Worm (Caenorhabditis elegans) whole organism, L2 larva: ENCODE results near the gene Y38F1A.1.

Source experiments
- fos-1 ChIP-seq: fragments of 150-350 bp; optimal IDR thresholded peaks from 2 replicates; lab custom pipeline; 2014; ENCODE audit warnings: missing biosample characterization, missing genetic modification characterization
- mdl-1 ChIP-seq, 2 experiments: fragments of 150-350 bp in 1 of 2; sonication (generic microtip) in 1 of 2; optimal IDR thresholded peaks; 2 replicates each; lab custom pipeline; 2017; ENCODE audit warnings: missing biosample characterization in 2 of 2, missing genetic modification characterization in 2 of 2
- nhr-12 ChIP-seq: fragments of 150-350 bp; optimal IDR thresholded peaks from 2 replicates; lab custom pipeline; 2014; ENCODE audit warnings: missing biosample characterization, missing genetic modification characterization
- nhr-77 ChIP-seq: fragments of 150-350 bp; optimal IDR thresholded peaks from 2 replicates; lab custom pipeline; 2014; ENCODE audit warnings: missing biosample characterization, missing genetic modification characterization
- skn-1 ChIP-seq: sonication (generic microtip); optimal IDR thresholded peaks from 2 replicates; lab custom pipeline; 2017; ENCODE audit warnings: missing biosample characterization, missing genetic modification characterization

- no peak for TF ChIP-seq mdl-1 (tag; optimal IDR thresholded peaks at IDR 0.05; lab: Kevin White, UChicago)
- TF ChIP-seq nhr-77 (tag; lab: Kevin White, UChicago) = no peak
- no peak for TF ChIP-seq nhr-12 (tag; lab: Kevin White, UChicago)
- TF ChIP-seq fos-1 (tag; lab: Kevin White, UChicago) = no peak
- no peak for TF ChIP-seq skn-1
These were observed 27.5 kb upstream of the Y38F1A.1 start for ce11 chrII:12981980-12982575.
